Worm (Caenorhabditis elegans) whole organism, L4/young adult: ENCODE results near the gene gei-8.

Source experiments
- W03F9.2 ChIP-seq: fragments of 150-350 bp; optimal IDR thresholded peaks from 2 replicates; lab custom pipeline; 2014; ENCODE audit warnings: missing biosample characterization, missing genetic modification characterization
- dao-5 ChIP-seq: sonication (generic microtip); optimal IDR thresholded peaks from 2 replicates; lab custom pipeline; 2016; ENCODE audit warnings: missing genotype, missing genetic modification characterization, moderate library complexity, missing compliant biosample characterization
- him-1 ChIP-seq: sonication (generic microtip); optimal IDR thresholded peaks from 2 replicates; lab custom pipeline; 2016; ENCODE audit warnings: missing genotype, missing genetic modification reagents, missing genetic modification characterization, missing compliant biosample characterization

The gei-8 gene

DNA sequence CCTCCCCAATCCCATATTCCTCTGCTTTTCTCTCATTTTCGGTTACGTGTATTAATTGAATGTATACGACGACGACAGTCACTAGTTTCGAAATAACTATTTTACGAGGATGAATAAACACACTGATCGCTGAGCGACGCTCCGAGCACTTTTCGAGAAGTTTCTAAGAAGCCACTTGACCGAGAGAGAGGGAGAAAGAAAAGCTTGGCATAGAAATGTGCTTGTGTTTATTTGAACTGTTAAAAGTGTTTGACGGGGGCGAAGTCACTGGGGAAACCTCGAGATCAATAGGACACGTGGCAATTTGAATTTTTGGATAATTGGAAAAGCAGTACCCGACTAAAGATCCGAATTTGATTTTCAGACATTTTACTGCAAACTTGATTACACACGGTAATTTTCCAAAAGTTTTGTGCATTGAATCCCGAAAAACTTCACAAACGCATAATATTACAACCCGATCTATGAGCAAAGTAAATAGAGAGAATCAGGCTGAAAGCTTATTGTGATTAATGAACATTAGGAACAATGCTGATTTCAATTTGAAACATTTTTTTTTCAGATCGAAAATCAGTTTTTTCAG is 15.6 kb upstream of the gei-8 start:
- TF ChIP-seq dao-5 (tag; lab: Kevin White, UChicago) (no peak), W03F9.2 (tag; lab: Kevin White, UChicago) (no peak), him-1 (no peak)

DNA sequence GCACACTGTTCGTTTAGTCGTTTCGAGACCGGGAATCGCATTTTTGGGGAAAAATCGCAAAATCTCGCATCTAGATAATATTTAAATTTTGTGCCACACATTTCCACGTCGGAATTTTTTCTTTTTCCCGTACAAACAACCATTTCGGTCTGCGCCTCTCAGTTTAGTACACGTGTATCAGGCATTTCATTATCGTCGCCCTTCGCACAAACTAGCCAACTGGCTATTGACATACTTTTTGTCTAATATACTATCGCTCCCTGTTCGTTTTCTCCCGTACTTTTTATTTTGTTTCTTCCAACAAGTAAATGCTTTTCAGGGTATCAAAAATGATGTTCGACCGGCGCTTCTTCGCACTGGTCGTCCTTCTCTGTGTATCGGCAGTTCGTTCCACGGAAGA is 12.3 kb upstream of the gei-8 start, which contains the start of gene C14B9.2:
C14B9.2 (plus strand) TSS at position 320 of the 400 bp plus-strand sequence.
- no peak for TF ChIP-seq W03F9.2 (tag; lab: Kevin White, UChicago)
- no peak for TF ChIP-seq dao-5 (tag; lab: Kevin White, UChicago)
- TF ChIP-seq him-1, result no peak

DNA sequence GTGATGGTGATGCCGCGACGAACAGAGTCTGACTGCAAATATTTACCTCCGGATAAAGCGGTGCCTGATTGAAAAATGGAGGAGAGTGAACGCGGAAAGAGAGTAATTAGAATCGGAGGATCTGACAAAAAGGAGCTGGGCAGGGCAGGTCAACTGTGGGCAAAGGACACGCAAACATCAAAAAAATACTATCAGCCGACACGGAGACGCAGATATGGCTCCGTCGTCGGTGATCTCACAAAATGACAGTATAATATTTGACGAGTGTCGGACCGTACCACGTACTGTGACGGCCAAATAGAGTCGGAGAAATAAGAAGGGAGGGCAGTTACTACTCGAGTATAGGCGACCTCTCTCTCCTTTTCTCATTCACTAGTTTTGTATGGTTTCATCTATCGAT is 11.5 kb upstream of the gei-8 start:
- TF ChIP-seq dao-5 (tag; lab: Kevin White, UChicago), result no peak

DNA sequence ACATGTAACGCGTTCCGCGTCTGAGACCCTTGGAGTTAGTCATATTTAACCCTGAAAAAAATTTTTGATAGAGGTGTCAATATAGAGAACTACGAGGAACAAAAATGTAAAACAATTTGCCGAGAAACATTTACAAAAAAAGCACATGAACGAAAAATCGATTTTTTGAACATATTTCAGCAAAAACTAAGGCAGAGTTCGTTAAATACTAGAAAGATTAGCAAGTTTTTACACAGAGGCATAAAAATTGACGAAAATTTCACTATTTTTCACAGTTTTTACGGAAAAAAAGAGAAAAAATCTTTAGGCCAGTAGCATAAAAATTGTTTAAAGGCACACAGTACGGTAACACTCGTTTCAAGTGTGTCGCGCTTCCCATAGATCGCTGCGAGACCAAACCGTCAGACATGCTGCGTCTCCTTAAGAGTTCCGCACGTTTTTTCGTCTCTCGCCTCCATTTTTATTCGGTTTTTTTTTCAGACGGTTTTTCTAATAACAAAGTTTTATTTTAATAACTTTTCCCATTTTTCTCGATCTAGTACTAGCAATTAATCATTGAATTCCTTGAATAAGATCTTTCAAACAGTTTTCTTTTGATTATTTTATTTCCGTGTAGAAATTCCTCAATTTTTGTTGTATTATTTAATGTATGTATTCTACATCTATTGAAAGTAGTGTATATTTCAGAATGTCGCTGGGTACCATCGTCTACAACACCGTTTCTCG is 9.3 kb upstream of the gei-8 start, which contains the start of the genes rpl-21 and C14B9.10:
rpl-21 (minus strand) TSS at position 51 of the 726 bp plus-strand sequence.
C14B9.10 (plus strand) TSS at position 676 of the 726 bp plus-strand sequence.
- TF ChIP-seq him-1 (peak; percentile 47), dao-5 (tag; lab: Kevin White, UChicago) (no peak), W03F9.2 (tag; lab: Kevin White, UChicago) (peak; percentile 89)

DNA sequence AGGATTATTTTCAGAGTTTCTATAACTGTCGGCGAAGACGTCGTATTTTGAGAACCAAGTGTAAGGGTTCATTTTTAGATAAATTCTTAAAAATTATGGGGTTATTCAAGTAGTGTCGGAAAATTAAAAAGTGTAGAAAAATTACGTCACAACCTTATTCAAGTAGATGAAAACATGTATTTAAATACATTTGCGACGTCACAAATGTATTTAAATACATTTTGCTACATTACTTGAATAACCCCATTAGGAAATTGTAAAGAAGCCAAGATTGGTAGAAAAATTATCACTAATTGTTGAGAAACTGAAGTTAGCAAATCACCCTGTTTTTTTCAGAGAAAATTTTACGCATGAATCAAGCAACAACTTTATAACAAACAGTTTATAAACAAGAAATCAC is 8.2 kb upstream of the gei-8 start:
- TF ChIP-seq W03F9.2 (tag; lab: Kevin White, UChicago), result no peak
- TF ChIP-seq him-1, result no peak
- TF ChIP-seq dao-5 (tag; lab: Kevin White, UChicago), result no peak

DNA sequence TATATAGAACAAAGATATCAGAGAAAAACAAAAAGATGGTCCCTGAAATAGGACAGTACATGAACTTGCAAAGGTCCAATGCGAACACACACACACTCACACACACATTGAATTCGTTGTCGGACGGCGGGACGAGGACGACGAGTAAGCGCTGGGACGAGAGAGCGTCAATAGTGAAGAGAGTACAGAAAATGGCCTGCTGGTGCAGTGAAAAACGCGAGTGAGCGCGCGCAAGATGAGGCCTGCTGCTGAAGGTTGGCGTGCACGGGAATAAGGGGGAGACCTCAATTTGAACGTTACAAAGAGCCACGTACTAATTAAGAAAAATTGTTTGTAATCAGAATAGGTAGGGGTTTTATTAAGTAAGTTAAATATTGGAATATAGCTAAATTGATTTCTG is 5.9 kb upstream of the gei-8 start:
- TF ChIP-seq him-1 (no peak), W03F9.2 (tag; lab: Kevin White, UChicago) (no peak), dao-5 (tag; lab: Kevin White, UChicago) (no peak)

DNA sequence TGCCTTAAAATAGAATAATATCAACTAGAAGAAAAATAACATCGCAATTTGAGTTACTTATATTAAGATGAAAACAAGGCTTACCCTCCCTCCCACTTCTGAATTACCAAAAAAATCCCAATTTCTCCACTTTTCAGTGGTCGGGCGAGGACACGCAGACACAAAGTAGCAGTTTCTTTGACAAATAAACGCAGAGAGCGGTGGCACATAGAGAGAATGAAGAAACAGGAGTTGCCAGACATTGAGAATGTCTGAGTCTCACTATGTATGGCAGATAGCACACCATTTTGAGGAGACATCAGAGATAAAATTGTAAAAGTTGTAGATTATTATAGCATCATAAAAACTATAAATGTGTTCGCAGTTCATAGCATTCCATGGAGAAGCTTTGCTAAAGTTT is 4.2 kb upstream of the gei-8 start:
- peak; percentile 40 for TF ChIP-seq W03F9.2 (tag; lab: Kevin White, UChicago)
- no peak for TF ChIP-seq him-1
- TF ChIP-seq dao-5 (tag; lab: Kevin White, UChicago), result no peak

DNA sequence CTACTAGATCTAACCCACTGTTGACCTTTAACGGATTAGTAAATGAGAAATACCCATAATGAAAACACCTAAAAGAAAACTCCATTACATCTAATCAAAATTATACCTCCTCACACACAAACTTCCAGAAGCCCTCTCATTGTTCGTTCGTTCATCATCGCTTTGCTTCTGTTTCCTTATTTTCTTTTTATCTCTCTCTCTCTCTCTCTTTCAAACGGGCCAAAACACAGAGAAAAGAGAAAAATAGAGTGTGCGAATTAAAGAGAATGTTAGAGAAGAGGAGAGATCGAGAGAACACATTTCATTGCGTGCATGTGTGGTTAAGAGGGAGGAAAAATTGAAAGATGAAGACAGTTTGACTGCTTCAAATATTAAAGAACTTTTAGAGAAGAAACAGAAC is 3.3 kb upstream of the gei-8 start:
- TF ChIP-seq him-1 (no peak), W03F9.2 (tag; lab: Kevin White, UChicago) (peak; percentile 14), dao-5 (tag; lab: Kevin White, UChicago) (no peak)

DNA sequence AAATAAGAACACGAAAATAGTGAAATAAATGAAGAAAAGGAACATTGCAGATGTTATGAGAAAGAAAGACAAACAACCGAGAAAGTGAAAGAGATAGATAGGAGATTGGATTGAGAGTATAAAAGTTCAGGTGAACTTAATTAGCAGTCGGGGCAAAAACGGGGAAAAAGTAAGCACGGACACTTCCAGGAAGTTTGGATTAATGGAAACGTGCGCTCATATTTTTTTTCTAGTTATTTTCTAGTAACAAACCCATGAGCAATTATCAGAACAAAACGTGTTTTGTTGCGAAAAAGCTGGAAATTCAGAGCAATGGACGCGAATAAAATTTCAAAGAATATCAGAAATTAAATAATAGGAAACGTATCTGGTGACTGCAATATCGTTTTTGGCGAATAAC is 891 bp upstream of the gei-8 start:
- TF ChIP-seq W03F9.2 (tag; lab: Kevin White, UChicago) (no peak), him-1 (no peak), dao-5 (tag; lab: Kevin White, UChicago) (no peak)

DNA sequence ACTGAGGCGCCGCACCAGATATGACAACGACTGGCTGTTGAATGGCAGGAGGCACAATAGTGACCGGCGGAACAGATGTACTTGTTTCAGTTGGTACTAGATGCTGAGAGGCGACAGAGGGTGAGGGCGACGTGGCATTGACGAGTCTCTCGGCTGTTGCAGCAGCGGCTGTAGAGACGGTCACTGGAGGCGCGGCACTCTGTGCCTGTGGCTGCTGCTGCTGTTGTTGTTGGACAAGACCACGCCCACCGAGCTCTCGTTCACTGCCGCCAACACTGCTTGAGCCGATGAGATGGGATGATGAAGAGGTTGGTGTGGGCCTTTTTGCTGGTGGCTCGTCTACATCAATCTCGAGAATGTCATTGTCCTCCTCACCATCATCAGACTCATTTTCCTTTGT is 3.9 kb downstream of the gei-8 start:
- TF ChIP-seq dao-5 (tag; lab: Kevin White, UChicago) (no peak), W03F9.2 (tag; lab: Kevin White, UChicago) (no peak), him-1 (no peak)

DNA sequence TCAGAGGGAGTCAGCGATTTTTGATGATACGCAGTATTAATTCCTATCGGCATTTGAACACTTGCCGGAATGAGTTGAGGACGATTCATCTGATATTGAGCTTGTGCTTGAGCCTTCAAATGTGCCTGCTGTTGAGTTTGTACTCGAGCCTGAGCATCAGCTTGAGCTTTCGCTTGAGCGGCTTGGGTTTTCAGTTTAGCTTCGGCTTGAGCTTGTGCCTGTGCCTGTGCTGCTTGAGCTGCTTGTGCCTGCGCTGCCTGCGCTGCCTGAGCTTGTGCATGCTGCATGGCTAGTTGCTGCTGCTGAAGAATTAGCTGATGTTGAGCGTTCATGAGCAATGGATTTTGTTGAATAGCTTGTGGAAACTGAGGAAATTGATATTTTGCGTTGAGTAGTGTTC is 5.2 kb downstream of the gei-8 start:
- TF ChIP-seq him-1, result no peak
- no peak for TF ChIP-seq dao-5 (tag; lab: Kevin White, UChicago)
- no peak for TF ChIP-seq W03F9.2 (tag; lab: Kevin White, UChicago)

DNA sequence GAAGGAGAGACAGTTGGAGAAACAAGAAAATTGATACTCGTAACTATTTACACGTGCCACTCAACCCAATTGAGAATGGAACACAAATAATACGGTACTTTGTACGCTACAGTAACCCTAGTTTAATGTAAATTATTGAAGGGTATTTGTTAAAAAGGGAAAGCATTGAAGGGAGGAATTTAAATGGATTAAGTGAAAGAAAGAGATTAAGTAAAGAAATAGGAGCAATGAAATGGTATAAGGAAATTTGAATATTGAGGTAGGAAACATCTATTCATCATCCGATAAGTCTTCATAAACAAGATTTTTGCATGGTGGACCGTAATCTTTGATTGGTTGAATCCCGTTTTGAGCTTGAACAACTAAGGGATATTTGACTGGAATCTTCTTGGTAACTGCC is 9.7 kb downstream of the gei-8 start:
- no peak for TF ChIP-seq W03F9.2 (tag; lab: Kevin White, UChicago)
- no peak for TF ChIP-seq dao-5 (tag; lab: Kevin White, UChicago)
- TF ChIP-seq him-1, result no peak

DNA sequence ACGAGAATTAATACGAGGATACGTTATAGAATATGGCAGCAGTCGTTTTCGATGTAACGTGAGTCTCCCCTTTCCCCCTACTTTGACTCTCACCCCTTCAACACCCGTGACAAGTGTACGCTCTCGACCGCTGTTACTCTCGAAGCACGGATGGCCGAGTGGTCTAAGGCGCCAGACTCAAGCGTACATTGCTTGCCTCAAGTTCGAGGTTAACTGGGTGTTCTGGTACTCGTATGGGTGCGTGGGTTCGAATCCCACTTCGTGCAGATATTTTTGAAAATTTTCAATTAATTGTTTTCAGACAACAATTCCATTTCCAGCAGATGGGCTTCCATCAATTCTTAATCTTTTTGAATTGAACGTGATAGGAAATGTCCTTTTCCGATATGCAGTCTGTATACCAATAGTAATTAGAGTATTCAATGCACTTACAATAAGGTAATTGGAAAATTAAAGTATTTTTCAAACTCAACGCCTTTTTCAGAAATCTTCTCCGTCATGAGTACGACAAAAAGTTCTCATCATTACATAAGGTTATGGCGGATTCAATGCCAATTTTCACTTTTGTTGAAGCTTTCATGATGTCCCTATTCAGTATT is 11.5 kb downstream of the gei-8 start:
- TF ChIP-seq dao-5 (tag; lab: Kevin White, UChicago) (peak; percentile 83), him-1 (peak; percentile 73), W03F9.2 (tag; lab: Kevin White, UChicago) (no peak)

DNA sequence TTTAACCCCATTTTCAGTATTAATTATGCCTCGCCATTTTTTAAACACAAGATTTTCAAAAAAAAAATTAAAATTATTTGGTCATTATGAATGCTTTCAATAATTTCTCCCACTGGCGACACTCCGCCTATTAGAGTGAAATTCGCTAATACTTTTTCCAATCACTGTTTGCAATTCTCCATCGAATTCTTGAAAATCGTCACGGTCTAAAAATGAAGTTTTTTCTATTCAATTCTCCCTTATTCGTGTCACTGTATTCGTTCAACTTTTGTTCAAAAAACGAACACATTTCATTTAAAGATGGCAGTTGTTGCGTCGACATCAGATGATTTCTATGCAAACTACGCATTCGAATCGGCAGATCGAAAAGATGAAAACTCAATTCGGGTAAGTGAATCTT is 12.5 kb downstream of the gei-8 start, which contains the start of gene C14B9.3:
C14B9.3 (plus strand) TSS at position 301 of the 400 bp plus-strand sequence.
- TF ChIP-seq dao-5 (tag; lab: Kevin White, UChicago) (no peak), him-1 (no peak), W03F9.2 (tag; lab: Kevin White, UChicago) (no peak)
